Worm (Caenorhabditis elegans) whole organism, early embryonic: Measurements from ENCODE around the gene F46F5.14.

Experiments
- B0310.2 ChIP-seq: sonication (generic microtip); optimal IDR thresholded peaks from 2 replicates; lab custom pipeline; 2016; ENCODE audit warnings: mild to moderate bottlenecking, missing genetic modification characterization, missing compliant biosample characterization
- F13C5.2 ChIP-seq: sonication (generic microtip); optimal IDR thresholded peaks from 2 replicates; lab custom pipeline; 2017; ENCODE audit warnings: mild to moderate bottlenecking, missing genetic modification characterization, inconsistent platforms, missing compliant biosample characterization
- aly-1 ChIP-seq: sonication (generic microtip); optimal IDR thresholded peaks from 2 replicates; lab custom pipeline; 2016; ENCODE audit warnings: missing genetic modification characterization, missing compliant biosample characterization
- ama-1 ChIP-seq: fragments of 150-350 bp; optimal IDR thresholded peaks from 2 replicates; lab custom pipeline; 2014
- ceh-13 ChIP-seq: fragments of 200-800 bp; sonication (Bioruptor generic); optimal IDR thresholded peaks from 2 replicates; lab custom pipeline; 2018; ENCODE audit warnings: mild to moderate bottlenecking, missing genetic modification characterization, missing compliant biosample characterization
- ceh-36 ChIP-seq: sonication (generic microtip); optimal IDR thresholded peaks from 2 replicates; lab custom pipeline; 2016; ENCODE audit warnings: missing genetic modification characterization, inconsistent platforms, missing compliant biosample characterization
- ets-7 ChIP-seq: sonication (generic microtip); optimal IDR thresholded peaks from 2 replicates; lab custom pipeline; 2016; ENCODE audit warnings: missing genotype, missing genetic modification characterization, missing compliant biosample characterization
- flt-1 ChIP-seq: fragments of 200-800 bp; sonication (Bioruptor generic); IDR thresholded peaks from 2 replicates; pipeline ENCODE4 v1.3.6; 2022; ENCODE audit warnings: missing genetic modification characterization, missing compliant biosample characterization
- hmbx-1 ChIP-seq: sonication (generic microtip); optimal IDR thresholded peaks from 2 replicates; lab custom pipeline; 2016; ENCODE audit warnings: mild to moderate bottlenecking, missing genetic modification characterization, missing compliant biosample characterization
- hmg-4 ChIP-seq: fragments of 200-800 bp; sonication (Bioruptor generic); optimal IDR thresholded peaks from 2 replicates; lab custom pipeline; 2018; ENCODE audit warnings: mild to moderate bottlenecking, missing genetic modification characterization, missing compliant biosample characterization
- hnd-1 ChIP-seq: sonication (generic microtip); optimal IDR thresholded peaks from 2 replicates; lab custom pipeline; 2016; ENCODE audit warnings: missing genetic modification characterization, missing compliant biosample characterization
- pes-1 ChIP-seq: fragments of 200-800 bp; sonication (Bioruptor generic); IDR thresholded peaks from 2 replicates; pipeline ENCODE4 v1.3.6; 2022; ENCODE audit warnings: missing genetic modification reagents, missing genetic modification characterization, missing compliant biosample characterization
- scrt-1 ChIP-seq: fragments of 200-800 bp; sonication (Bioruptor generic); IDR thresholded peaks from 2 replicates; pipeline ENCODE4 v1.3.6; 2022; ENCODE audit warnings: missing genetic modification characterization, missing compliant biosample characterization
- sea-1 ChIP-seq: fragments of 200-800 bp; sonication (Bioruptor generic); conservative IDR thresholded peaks from 2 replicates; pipeline ENCODE4 v1.3.6; 2022; ENCODE audit warnings: missing genetic modification characterization, missing compliant biosample characterization
- tbx-11 ChIP-seq: fragments of 200-800 bp; sonication (Bioruptor generic); IDR thresholded peaks from 2 replicates; pipeline ENCODE4 v1.3.6; 2022; ENCODE audit warnings: missing genetic modification characterization, missing compliant biosample characterization
- tbx-37 ChIP-seq: fragments of 200-800 bp; sonication (Bioruptor generic); conservative IDR thresholded peaks from 2 replicates; pipeline ENCODE4 v1.3.6; 2022; ENCODE audit warnings: missing genetic modification reagents, missing genetic modification characterization, missing compliant biosample characterization
- tra-4 ChIP-seq: sonication (generic microtip); optimal IDR thresholded peaks from 2 replicates; lab custom pipeline; 2017; ENCODE audit warnings: missing genetic modification characterization, missing compliant biosample characterization

F46F5.14 gene

ce11 chrII:759788-760187, 40.0 kb upstream of the F46F5.14 start:
- TF ChIP-seq hmg-4 (GFP tag; lab: Kevin White, UChicago) (no peak), B0310.2 (tag; lab: Kevin White, UChicago) (no peak), tra-4 (tag; lab: Kevin White, UChicago) (no peak), pes-1 (GFP tag; lab: Robert Waterston, UW) (no peak), flt-1 (no peak), F13C5.2 (no peak), ceh-36 (tag; lab: Kevin White, UChicago) (no peak), ets-7 (no peak), tbx-37 (GFP tag; lab: Robert Waterston, UW) (no peak), hmbx-1 (tag; lab: Kevin White, UChicago) (no peak), ceh-13 (GFP tag; lab: Kevin White, UChicago) (no peak), scrt-1 (GFP tag; lab: Robert Waterston, UW) (no peak), tbx-11 (GFP tag; lab: Robert Waterston, UW) (no peak), ama-1 (lab: Kevin White, UChicago) (no peak), sea-1 (GFP tag; lab: Robert Waterston, UW) (no peak), aly-1 (tag; lab: Kevin White, UChicago) (no peak), hnd-1 (tag; lab: Kevin White, UChicago) (no peak)

- TF ChIP-seq sea-1 (GFP tag; lab: Robert Waterston, UW) (no peak), tra-4 (tag; lab: Kevin White, UChicago) (no peak), F13C5.2 (no peak), hnd-1 (tag; lab: Kevin White, UChicago) (no peak), scrt-1 (GFP tag; lab: Robert Waterston, UW) (no peak), ama-1 (lab: Kevin White, UChicago) (no peak), pes-1 (GFP tag; lab: Robert Waterston, UW) (no peak), aly-1 (tag; lab: Kevin White, UChicago) (no peak), hmg-4 (GFP tag; lab: Kevin White, UChicago) (no peak), hmbx-1 (tag; lab: Kevin White, UChicago) (no peak), ets-7 (no peak), tbx-37 (GFP tag; lab: Robert Waterston, UW) (no peak), ceh-36 (tag; lab: Kevin White, UChicago) (no peak), tbx-11 (GFP tag; lab: Robert Waterston, UW) (no peak), flt-1 (no peak), ceh-13 (GFP tag; lab: Kevin White, UChicago) (no peak)
These were observed 39.5 kb upstream of the F46F5.14 start for ce11 chrII:760276-760675.

ce11 chrII:762942-763341, 36.9 kb upstream of the F46F5.14 start:
- TF ChIP-seq pes-1 (GFP tag; lab: Robert Waterston, UW) (no peak), hmg-4 (GFP tag; lab: Kevin White, UChicago) (no peak)

- TF ChIP-seq pes-1 (GFP tag; lab: Robert Waterston, UW) (0 out of 2 replicates have a peak, but pooled peaks have one; percentile 15), tbx-37 (GFP tag; lab: Robert Waterston, UW) (no peak)
These were observed 35.4 kb upstream of the F46F5.14 start for ce11 chrII:764385-764784.

ce11 chrII:765219-765618, 34.6 kb upstream of the F46F5.14 start, which contains the start of gene C08G5.7:
Gene C08G5.7, minus strand, starts transcription at chrII:765319.
- TF ChIP-seq ets-7 (no peak), ceh-13 (GFP tag; lab: Kevin White, UChicago) (no peak), B0310.2 (tag; lab: Kevin White, UChicago) (no peak), scrt-1 (GFP tag; lab: Robert Waterston, UW) (no peak), sea-1 (GFP tag; lab: Robert Waterston, UW) (no peak), hmbx-1 (tag; lab: Kevin White, UChicago) (no peak), pes-1 (GFP tag; lab: Robert Waterston, UW) (no peak), ceh-36 (tag; lab: Kevin White, UChicago) (no peak), flt-1 (no peak), tbx-37 (GFP tag; lab: Robert Waterston, UW) (no peak), aly-1 (tag; lab: Kevin White, UChicago) (no peak), tra-4 (tag; lab: Kevin White, UChicago) (no peak), F13C5.2 (no peak), tbx-11 (GFP tag; lab: Robert Waterston, UW) (no peak), hmg-4 (GFP tag; lab: Kevin White, UChicago) (no peak), hnd-1 (tag; lab: Kevin White, UChicago) (no peak), ama-1 (lab: Kevin White, UChicago) (no peak)

ce11 chrII:769250-769649, 30.6 kb upstream of the F46F5.14 start:
- TF ChIP-seq hnd-1 (tag; lab: Kevin White, UChicago) (no peak), F13C5.2 (no peak), tra-4 (tag; lab: Kevin White, UChicago) (no peak), hmbx-1 (tag; lab: Kevin White, UChicago) (no peak), tbx-37 (GFP tag; lab: Robert Waterston, UW) (no peak), scrt-1 (GFP tag; lab: Robert Waterston, UW) (no peak)

- no peak for TF ChIP-seq pes-1 (GFP tag; lab: Robert Waterston, UW)
- no peak for TF ChIP-seq hmg-4 (GFP tag; lab: Kevin White, UChicago)
These were observed 29.5 kb upstream of the F46F5.14 start, which contains the start of gene C08G5.6 for ce11 chrII:770253-770652. Gene C08G5.6, plus strand, starts transcription at chrII:770553.

- TF ChIP-seq ets-7 (no peak), B0310.2 (tag; lab: Kevin White, UChicago) (no peak), tbx-11 (GFP tag; lab: Robert Waterston, UW) (no peak), hnd-1 (tag; lab: Kevin White, UChicago) (no peak), tbx-37 (GFP tag; lab: Robert Waterston, UW) (no peak), ama-1 (lab: Kevin White, UChicago) (no peak), F13C5.2 (no peak), ceh-36 (tag; lab: Kevin White, UChicago) (no peak)
These were observed 26.0 kb upstream of the F46F5.14 start for ce11 chrII:773830-774229.
